Fruit fly (Drosophila melanogaster) whole organism, embryonic: ENCODE results near the gene CG18557.

Source experiments
- CG10209 ChIP-seq: fragments of 200-800 bp; sonication (Bioruptor generic); optimal IDR thresholded peaks from 3 replicates; lab custom pipeline; 2017; ENCODE audit warnings: missing biosample characterization, mild to moderate bottlenecking, missing genetic modification characterization, missing genetic modification reagents
- CG11456 ChIP-seq: fragments of 200-800 bp; sonication (Bioruptor generic); IDR thresholded peaks from 3 replicates; pipeline ENCODE4 v1.3.6; 2022; ENCODE audit warnings: missing biosample characterization, missing genetic modification characterization
- CG11504 ChIP-seq: fragments of 200-800 bp; sonication (Bioruptor generic); optimal IDR thresholded peaks from 3 replicates; lab custom pipeline; 2019; ENCODE audit warnings: missing biosample characterization, mild to moderate bottlenecking, missing genetic modification characterization, moderate library complexity
- CG12071 ChIP-seq: fragments of 200-800 bp; sonication (Bioruptor generic); optimal IDR thresholded peaks from 3 replicates; lab custom pipeline; 2018; ENCODE audit warnings: missing biosample characterization, mild to moderate bottlenecking, missing genetic modification characterization
- CG12104 ChIP-seq: fragments of 200-800 bp; sonication (Bioruptor generic); optimal IDR thresholded peaks from 3 replicates; lab custom pipeline; 2016; ENCODE audit warnings: missing biosample characterization, missing genetic modification characterization
- CG12219 ChIP-seq: fragments of 200-800 bp; sonication (Bioruptor generic); optimal IDR thresholded peaks from 3 replicates; lab custom pipeline; 2018; ENCODE audit warnings: missing biosample characterization, mild to moderate bottlenecking, missing genetic modification characterization
- CG13424 ChIP-seq: fragments of 200-800 bp; sonication (Bioruptor generic); optimal IDR thresholded peaks from 2 replicates; lab custom pipeline; 2019; ENCODE audit warnings: missing biosample characterization, mild to moderate bottlenecking, missing genetic modification characterization, moderate library complexity
- CG14014 ChIP-seq: fragments of 200-800 bp; sonication (Bioruptor generic); IDR thresholded peaks from 2 replicates; pipeline ENCODE4 v1.3.6; 2022; ENCODE audit warnings: missing biosample characterization, missing genetic modification characterization
- CG15514 ChIP-seq: fragments of 200-800 bp; sonication (Bioruptor generic); optimal IDR thresholded peaks from 3 replicates; lab custom pipeline; 2017; ENCODE audit warnings: missing biosample characterization, missing genetic modification characterization, mild to moderate bottlenecking, moderate library complexity, missing genetic modification reagents
- CG15696 ChIP-seq: fragments of 200-800 bp; sonication (Bioruptor generic); optimal IDR thresholded peaks from 2 replicates; lab custom pipeline; 2019; ENCODE audit warnings: missing biosample characterization, mild to moderate bottlenecking, missing genetic modification characterization, moderate library complexity
- CG17829 ChIP-seq: fragments of 200-800 bp; optimal IDR thresholded peaks from 2 replicates; lab custom pipeline; 2019; ENCODE audit warnings: missing biosample characterization, mild to moderate bottlenecking, missing genetic modification characterization, moderate library complexity
- CG33213 ChIP-seq: fragments of 200-800 bp; sonication (Bioruptor generic); optimal IDR thresholded peaks from 3 replicates; lab custom pipeline; 2016; ENCODE audit warnings: missing biosample characterization, missing genetic modification characterization
- CG34422 ChIP-seq: fragments of 200-800 bp; sonication (Bioruptor generic); IDR thresholded peaks from 3 replicates; pipeline ENCODE4 v1.3.6; 2022; ENCODE audit warnings: missing biosample characterization, missing genetic modification characterization
- CG7963 ChIP-seq: fragments of 200-800 bp; sonication (Bioruptor generic); IDR thresholded peaks from 3 replicates; pipeline ENCODE4 v1.3.6; 2022; ENCODE audit warnings: missing biosample characterization, missing genetic modification characterization; ENCODE audit not compliant: partially characterized antibody
- CG9932 ChIP-seq: fragments of 200-800 bp; sonication (Bioruptor generic); IDR thresholded peaks from 2 replicates; pipeline ENCODE4 v1.3.6; 2022; ENCODE audit warnings: missing biosample characterization, missing genetic modification characterization
- CoRest ChIP-seq: fragments of 200-800 bp; sonication (Bioruptor generic); optimal IDR thresholded peaks from 3 replicates; lab custom pipeline; 2018; ENCODE audit warnings: missing biosample characterization, mild to moderate bottlenecking, missing genetic modification characterization, moderate library complexity
- D19A ChIP-seq: fragments of 200-800 bp; optimal IDR thresholded peaks from 3 replicates; lab custom pipeline; 2019; ENCODE audit warnings: missing biosample characterization, mild to moderate bottlenecking, missing genetic modification characterization, moderate library complexity
- Dip3 ChIP-seq: fragments of 200-800 bp; sonication (Bioruptor generic); optimal IDR thresholded peaks from 3 replicates; lab custom pipeline; 2016; ENCODE audit warnings: missing biosample characterization, missing genetic modification characterization
- E2f2 ChIP-seq: fragments of 200-800 bp; sonication (Bioruptor generic); IDR thresholded peaks from 2 replicates; pipeline ENCODE4 v1.3.6; 2022; ENCODE audit warnings: missing biosample characterization, missing genetic modification characterization
- Eip74EF ChIP-seq, 2 experiments: fragments of 200-800 bp in 1 of 2; fragments of >200 bp in 1 of 2; sonication (Bioruptor generic) in 1 of 2; optimal IDR thresholded peaks; 2 replicates each; lab custom pipeline; 2017 to 2019; ENCODE audit warnings: missing biosample characterization in 2 of 2, missing genetic modification characterization in 2 of 2, mild to moderate bottlenecking in 1 of 2, moderate library complexity in 1 of 2
- Fer3 ChIP-seq: fragments of 200-800 bp; sonication (Bioruptor generic); optimal IDR thresholded peaks from 2 replicates; lab custom pipeline; 2018; ENCODE audit warnings: missing biosample characterization, mild to moderate bottlenecking, missing genetic modification characterization, moderate library complexity
- Hmx ChIP-seq: fragments of 200-800 bp; sonication (Bioruptor generic); optimal IDR thresholded peaks from 2 replicates; lab custom pipeline; 2016; ENCODE audit warnings: missing biosample characterization, missing genetic modification characterization
- Med ChIP-seq: fragments of 200-800 bp; sonication (Bioruptor generic); peaks from one replicate; lab custom pipeline; 2016; ENCODE audit warnings: missing biosample characterization, missing genetic modification characterization, mild to moderate bottlenecking, inconsistent platforms, moderate library complexity
- Meics ChIP-seq: fragments of 200-800 bp; sonication (Bioruptor generic); optimal IDR thresholded peaks from 2 replicates; lab custom pipeline; 2017; ENCODE audit warnings: missing biosample characterization, mild to moderate bottlenecking, missing genetic modification characterization
- NC2α ChIP-seq: fragments of 200-800 bp; sonication (Bioruptor generic); optimal IDR thresholded peaks from 2 replicates; lab custom pipeline; 2016; ENCODE audit warnings: missing biosample characterization, missing genetic modification characterization
- NK7.1 ChIP-seq: fragments of 200-800 bp; sonication (Bioruptor generic); optimal IDR thresholded peaks from 3 replicates; lab custom pipeline; 2016; ENCODE audit warnings: missing biosample characterization, missing genetic modification characterization
- NfI ChIP-seq: fragments of 200-800 bp; sonication (Bioruptor generic); optimal IDR thresholded peaks from 3 replicates; lab custom pipeline; 2018; ENCODE audit warnings: missing biosample characterization, mild to moderate bottlenecking, missing genetic modification characterization, moderate library complexity
- Ravus ChIP-seq: fragments of 200-800 bp; sonication (Bioruptor generic); IDR thresholded peaks from 2 replicates; pipeline ENCODE4 v1.3.6; 2022; ENCODE audit warnings: missing biosample characterization, missing genetic modification characterization
- Sry-β ChIP-seq: fragments of 200-800 bp; sonication (Bioruptor generic); optimal IDR thresholded peaks from 2 replicates; lab custom pipeline; 2018; ENCODE audit warnings: missing biosample characterization, mild to moderate bottlenecking, missing genetic modification characterization, moderate library complexity
- Sry-δ ChIP-seq: fragments of 200-800 bp; sonication (Bioruptor generic); optimal IDR thresholded peaks from 2 replicates; lab custom pipeline; 2016; ENCODE audit warnings: missing biosample characterization, missing genetic modification characterization
- Ssrp ChIP-seq: fragments of 200-800 bp; sonication (Bioruptor generic); optimal IDR thresholded peaks from 2 replicates; lab custom pipeline; 2018; ENCODE audit warnings: missing biosample characterization, mild to moderate bottlenecking, missing genetic modification characterization, moderate library complexity
- Xbp1 ChIP-seq: fragments of 200-800 bp; sonication (Bioruptor generic); optimal IDR thresholded peaks from 3 replicates; lab custom pipeline; 2016; ENCODE audit warnings: missing biosample characterization, mild to moderate bottlenecking, missing genetic modification characterization
- YL-1 ChIP-seq: fragments of 200-800 bp; sonication (Bioruptor generic); optimal IDR thresholded peaks from 3 replicates; lab custom pipeline; 2017; ENCODE audit warnings: missing biosample characterization, mild to moderate bottlenecking, missing genetic modification characterization
- btn ChIP-seq: fragments of 200-800 bp; sonication (Bioruptor generic); optimal IDR thresholded peaks from 2 replicates; lab custom pipeline; 2016; ENCODE audit warnings: missing biosample characterization, missing genetic modification characterization
- cg ChIP-seq: fragments of 200-800 bp; sonication (Bioruptor generic); optimal IDR thresholded peaks from 3 replicates; lab custom pipeline; 2019; ENCODE audit warnings: missing biosample characterization, mild to moderate bottlenecking, missing genetic modification characterization, moderate library complexity
- danr ChIP-seq: fragments of 200-800 bp; sonication (Bioruptor generic); IDR thresholded peaks from 2 replicates; pipeline ENCODE4 v1.3.6; 2022; ENCODE audit warnings: missing biosample characterization, missing genetic modification characterization
- dmrt99B ChIP-seq: fragments of 200-800 bp; sonication (Bioruptor generic); optimal IDR thresholded peaks from 2 replicates; lab custom pipeline; 2018; ENCODE audit warnings: missing biosample characterization, mild to moderate bottlenecking, missing genetic modification characterization, moderate library complexity
- dysf ChIP-seq: fragments of 200-800 bp; sonication (Bioruptor generic); IDR thresholded peaks from 3 replicates; pipeline ENCODE4 v1.3.6; 2022; ENCODE audit warnings: missing biosample characterization, missing genetic modification characterization
- esg ChIP-seq: fragments of 200-800 bp; sonication (Bioruptor generic); conservative IDR thresholded peaks from 2 replicates; pipeline ENCODE4 v1.3.6; 2022; ENCODE audit warnings: missing biosample characterization, missing genetic modification characterization
- fd96Cb ChIP-seq: fragments of 200-800 bp; sonication (Bioruptor generic); optimal IDR thresholded peaks from 2 replicates; lab custom pipeline; 2018; ENCODE audit warnings: missing biosample characterization, mild to moderate bottlenecking, missing genetic modification characterization, moderate library complexity
- mam ChIP-seq: fragments of 200-800 bp; sonication (Bioruptor generic); optimal IDR thresholded peaks from 3 replicates; lab custom pipeline; 2016; ENCODE audit warnings: missing biosample characterization, missing genetic modification characterization
- nerfin-2 ChIP-seq: fragments of 200-800 bp; sonication (Bioruptor generic); IDR thresholded peaks from 2 replicates; pipeline ENCODE4 v1.3.6; 2022; ENCODE audit warnings: missing biosample characterization, missing genetic modification characterization; ENCODE audit not compliant: partially characterized antibody
- peb ChIP-seq: fragments of 200-800 bp; sonication (Bioruptor generic); IDR thresholded peaks from 2 replicates; pipeline ENCODE4 v1.3.6; 2022; ENCODE audit warnings: missing biosample characterization, missing genetic modification characterization
- ranshi ChIP-seq: fragments of 200-800 bp; sonication (Bioruptor generic); IDR thresholded peaks from 2 replicates; pipeline ENCODE4 v1.3.6; 2022; ENCODE audit warnings: missing biosample characterization, missing genetic modification characterization
- sisA ChIP-seq: fragments of 200-800 bp; sonication (Bioruptor generic); IDR thresholded peaks from 2 replicates; pipeline ENCODE4 v1.3.6; 2022; ENCODE audit warnings: missing biosample characterization, missing genetic modification characterization
- slp2 ChIP-seq: fragments of 200-800 bp; sonication (Bioruptor generic); optimal IDR thresholded peaks from 2 replicates; lab custom pipeline; 2016; ENCODE audit warnings: missing biosample characterization, missing genetic modification characterization
- sug ChIP-seq: fragments of 200-800 bp; optimal IDR thresholded peaks from 2 replicates; lab custom pipeline; 2019; ENCODE audit warnings: missing biosample characterization, mild to moderate bottlenecking, missing genetic modification characterization, moderate library complexity
- twi ChIP-seq: fragments of 200-800 bp; optimal IDR thresholded peaks from 2 replicates; lab custom pipeline; 2019; ENCODE audit warnings: missing biosample characterization, mild to moderate bottlenecking, missing genetic modification characterization, moderate library complexity
- unc-4 ChIP-seq: fragments of 200-800 bp; sonication (Bioruptor generic); IDR thresholded peaks from 2 replicates; pipeline ENCODE4 v1.3.6; 2022; ENCODE audit warnings: missing biosample characterization, missing genetic modification characterization; ENCODE audit not compliant: partially characterized antibody

The CG18557 gene

DNA sequence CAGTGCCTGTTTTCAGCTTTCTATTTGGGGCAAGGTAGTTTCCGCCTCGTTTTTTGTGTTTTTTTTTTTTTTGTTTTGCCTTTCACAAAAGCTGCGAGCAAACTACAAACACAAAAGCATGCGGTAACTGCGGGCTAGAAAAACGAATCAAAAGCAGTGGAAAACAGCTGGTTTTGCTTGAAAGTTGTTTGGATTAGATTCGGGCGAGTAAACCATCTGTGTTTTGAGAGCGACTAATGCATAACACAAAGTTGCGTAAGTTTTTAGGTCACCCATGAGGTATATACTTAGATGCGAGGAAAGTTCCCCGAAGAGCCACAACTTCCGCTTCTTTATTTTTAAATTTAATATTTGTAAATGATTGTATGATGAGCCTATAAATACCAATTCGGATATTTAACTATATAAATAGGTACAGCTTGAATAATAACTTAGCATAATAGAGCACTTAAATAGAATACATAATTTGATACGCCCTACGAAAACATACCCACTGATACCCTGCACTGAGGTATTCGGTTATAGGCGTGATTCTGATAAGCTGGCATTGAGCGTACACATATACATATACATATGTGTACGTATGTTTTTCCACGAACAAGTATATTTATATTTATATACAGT, 26.9 kb upstream of the CG18557 start:
- peak; percentile 35; the same call in 1 of the 2 replicates for TF ChIP-seq CG9932 (GFP tag; lab: Robert Waterston, UW)
- TF ChIP-seq slp2: no peak
- no peak for TF ChIP-seq Dip3 (GFP tag; lab: Kevin White, UChicago)
- TF ChIP-seq Ssrp (tag; lab: Kevin White, UChicago): peak; percentile 16
- no peak for TF ChIP-seq CG33213
- TF ChIP-seq CG12071: peak; percentile 36
- no peak for TF ChIP-seq btn (GFP tag; lab: Kevin White, UChicago)
- TF ChIP-seq Hmx (GFP tag; lab: Kevin White, UChicago): no peak
- TF ChIP-seq Xbp1 (GFP tag; lab: Kevin White, UChicago): peak; percentile 18
- TF ChIP-seq ranshi (GFP tag; lab: Robert Waterston, UW): no peak
- peak; percentile 57 for TF ChIP-seq CG15514
- 0 out of 3 replicates have a peak, but pooled peaks have one; percentile 8 for TF ChIP-seq CG7963 (GFP tag; lab: Robert Waterston, UW)
- TF ChIP-seq unc-4: no peak
- peak; percentile 9; the same call in 1 of the 2 replicates for TF ChIP-seq sisA (GFP tag; lab: Robert Waterston, UW)
- peak; percentile 80 for TF ChIP-seq Med (GFP tag; lab: Kevin White, UChicago)
- peak; percentile 52 for TF ChIP-seq Fer3
- TF ChIP-seq twi (tag; lab: Kevin White, UChicago): peak; percentile 4
- TF ChIP-seq Meics: peak; percentile 46
- TF ChIP-seq CoRest (tag; lab: Kevin White, UChicago): peak; percentile 55
- no peak for TF ChIP-seq NC2α (GFP tag; lab: Kevin White, UChicago)
- 0 out of 2 replicates have a peak, but pooled peaks have one; percentile 17 for TF ChIP-seq esg (GFP tag; lab: Robert Waterston, UW)
- no peak for TF ChIP-seq Sry-δ (GFP tag; lab: Kevin White, UChicago)
- peak; percentile 17 for TF ChIP-seq fd96Cb (tag; lab: Kevin White, UChicago)
- no peak for TF ChIP-seq NK7.1 (GFP tag; lab: Kevin White, UChicago)
- peak; percentile 38; the same call in 1 of the 3 replicates for TF ChIP-seq CG34422 (GFP tag; lab: Robert Waterston, UW)
- peak in 1 of 2 experiments; percentile 85 for TF ChIP-seq Eip74EF (GFP tag; optimal IDR thresholded peaks at IDR 0.05; lab: Kevin White, UChicago)
- TF ChIP-seq nerfin-2 (GFP tag; lab: Robert Waterston, UW): no peak
- TF ChIP-seq CG14014: peak; percentile 65; the same call in 1 of the 2 replicates
- no peak for TF ChIP-seq peb (GFP tag; lab: Robert Waterston, UW)
- peak; percentile 60 for TF ChIP-seq dmrt99B (tag; lab: Kevin White, UChicago)
- peak; percentile 55; the same call in 1 of the 3 replicates for TF ChIP-seq CG11456 (GFP tag; lab: Robert Waterston, UW)
- TF ChIP-seq CG11504 (tag; lab: Kevin White, UChicago): peak; percentile 50
- TF ChIP-seq sug (tag; lab: Kevin White, UChicago): peak; percentile 55
- TF ChIP-seq D19A (tag; lab: Kevin White, UChicago): peak; percentile 55
- no peak for TF ChIP-seq CG15696 (tag; lab: Kevin White, UChicago)
- peak; percentile 38 for TF ChIP-seq CG17829 (tag; lab: Kevin White, UChicago)
- 0 out of 2 replicates have a peak, but pooled peaks have one; percentile 9 for TF ChIP-seq E2f2 (GFP tag; lab: Robert Waterston, UW)
- TF ChIP-seq danr: peak; percentile 13; the same call in 1 of the 2 replicates
- TF ChIP-seq CG10209 (GFP tag; lab: Kevin White, UChicago): peak; percentile 67
- TF ChIP-seq CG12104 (GFP tag; lab: Kevin White, UChicago): peak; percentile 15
- peak; percentile 32 for TF ChIP-seq NfI (GFP tag; lab: Kevin White, UChicago)
- no peak for TF ChIP-seq mam
- TF ChIP-seq CG12219 (GFP tag; lab: Kevin White, UChicago): peak; percentile 15
- peak; percentile 44 for TF ChIP-seq cg (GFP tag; lab: Kevin White, UChicago)
- peak; percentile 45 for TF ChIP-seq CG13424 (tag; lab: Kevin White, UChicago)
- no peak for TF ChIP-seq Sry-β
- no peak for TF ChIP-seq Ravus (GFP tag; lab: Robert Waterston, UW)
- TF ChIP-seq dysf (GFP tag; lab: Robert Waterston, UW): peak; percentile 72
- TF ChIP-seq YL-1 (GFP tag; lab: Kevin White, UChicago): peak; percentile 22
